Worm (Caenorhabditis elegans): Measurements from ENCODE around the gene str-187.

Gene str-187

DNA sequence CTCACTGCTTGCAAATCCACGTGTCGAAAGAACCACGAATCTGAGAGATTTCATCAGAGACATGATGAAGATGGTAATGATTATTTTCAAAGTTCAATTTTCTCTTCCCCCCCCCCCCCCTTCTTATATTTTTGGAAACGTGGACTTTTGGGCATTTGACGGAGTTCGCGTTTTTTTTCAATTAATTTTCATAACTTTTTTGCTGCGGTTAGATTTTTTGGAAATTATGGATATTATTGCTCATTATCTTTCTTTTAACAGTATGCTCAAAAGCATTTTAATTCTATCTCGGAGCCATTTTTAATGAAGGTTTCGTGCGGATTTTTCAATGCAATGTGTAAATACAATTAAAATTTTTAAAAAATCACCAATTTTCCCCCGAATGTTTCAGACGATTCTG is 6.1 kb upstream of the str-187 start, which contains the start of gene phyh-1:
Gene phyh-1, minus strand, starts transcription at position 101 of the 400 bp plus-strand sequence.
- TF ChIP-seq unc-86 (tag; optimal IDR thresholded peaks at IDR 0.05), result no peak
- no peak for TF ChIP-seq tbx-7 (tag; optimal IDR thresholded peaks at IDR 0.05)
- TF ChIP-seq unc-3 (GFP tag; conservative IDR thresholded peaks at IDR 0.05), result no peak
- TF ChIP-seq unc-3 (tag; optimal IDR thresholded peaks at IDR 0.05), result no peak
- no peak for TF ChIP-seq fkh-10 (GFP tag; optimal IDR thresholded peaks at IDR 0.05)
- no peak for TF ChIP-seq unc-55 (GFP tag; optimal IDR thresholded peaks at IDR 0.05)
- TF ChIP-seq fkh-6 (tag; optimal IDR thresholded peaks at IDR 0.05), result no peak
- no peak for TF ChIP-seq mec-3 (tag; optimal IDR thresholded peaks at IDR 0.05; ENCODE audit: borderline replicate concordance)
- TF ChIP-seq K02D7.2 (tag; optimal IDR thresholded peaks at IDR 0.05), result no peak
- no peak for TF ChIP-seq ceh-22 (tag; optimal IDR thresholded peaks at IDR 0.05)
- no peak for TF ChIP-seq ceh-6 (GFP tag; optimal IDR thresholded peaks at IDR 0.05)
- TF ChIP-seq ceh-34 (tag; optimal IDR thresholded peaks at IDR 0.05), result no peak
- TF ChIP-seq unc-42 (tag; optimal IDR thresholded peaks at IDR 0.05), result no peak
- no peak for TF ChIP-seq zip-5 (tag; optimal IDR thresholded peaks at IDR 0.05)
- TF ChIP-seq Y22D7AL.16 (tag; optimal IDR thresholded peaks at IDR 0.05), result no peak
- TF ChIP-seq nfya-1 (tag; optimal IDR thresholded peaks at IDR 0.05), result no peak
- no peak for TF ChIP-seq rnt-1 (tag; optimal IDR thresholded peaks at IDR 0.05)
- no peak for TF ChIP-seq ceh-14 (tag; optimal IDR thresholded peaks at IDR 0.05)
- no peak for TF ChIP-seq nhr-232 (tag; optimal IDR thresholded peaks at IDR 0.05)
- TF ChIP-seq dve-1 (tag; optimal IDR thresholded peaks at IDR 0.05), result no peak

DNA sequence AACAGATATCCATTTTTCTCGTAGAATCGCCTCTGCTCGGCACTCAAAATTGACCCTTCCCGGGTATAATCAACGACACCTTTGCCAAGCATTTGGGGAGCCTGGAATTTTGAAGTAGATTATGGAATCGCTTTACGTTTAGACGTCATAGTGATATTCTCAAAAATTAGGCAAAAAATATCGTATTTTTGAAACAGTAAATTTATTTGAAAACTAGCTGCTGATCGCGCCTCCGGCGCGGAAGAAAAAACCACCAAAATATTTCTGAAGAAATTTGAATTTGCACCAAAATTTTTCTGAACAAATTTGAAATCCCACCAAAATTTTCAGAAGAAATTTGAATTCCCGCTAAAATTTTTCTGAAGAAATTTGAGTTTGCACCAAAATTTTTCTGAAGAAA is 3.0 kb upstream of the str-187 start, which contains the start of gene ZK550.6:
Gene ZK550.6, minus strand, starts transcription at position 101 of the 400 bp plus-strand sequence.
- TF ChIP-seq elt-4 (tag; optimal IDR thresholded peaks at IDR 0.05) (no peak), F13H6.1 (tag; optimal IDR thresholded peaks at IDR 0.05) (no peak), sox-4 (tag; optimal IDR thresholded peaks at IDR 0.05) (no peak), pros-1 (tag; optimal IDR thresholded peaks at IDR 0.05) (no peak), unc-86 (tag; optimal IDR thresholded peaks at IDR 0.05) (no peak), ceh-19 (GFP tag; optimal IDR thresholded peaks at IDR 0.05) (no peak), tbx-7 (tag; optimal IDR thresholded peaks at IDR 0.05) (no peak), hlh-30 (tag; optimal IDR thresholded peaks at IDR 0.05; ENCODE audit: insufficient read depth) (no peak), rnt-1 (tag; optimal IDR thresholded peaks at IDR 0.05) (no peak), pax-1 (tag; optimal IDR thresholded peaks at IDR 0.05) (no peak), ref-2 (tag; optimal IDR thresholded peaks at IDR 0.05) (no peak), pha-4 (tag; optimal IDR thresholded peaks at IDR 0.05) (no peak), mec-3 (tag; optimal IDR thresholded peaks at IDR 0.05; ENCODE audit: borderline replicate concordance) (no peak), ceh-24 (tag; optimal IDR thresholded peaks at IDR 0.05) (no peak), che-1 (tag; optimal IDR thresholded peaks at IDR 0.05) (no peak), hlh-15 (tag; optimal IDR thresholded peaks at IDR 0.05) (no peak), fax-1 (tag; optimal IDR thresholded peaks at IDR 0.05) (no peak), C08G9.2 (tag; optimal IDR thresholded peaks at IDR 0.05) (no peak), ets-4 (tag; optimal IDR thresholded peaks at IDR 0.05) (no peak)

DNA sequence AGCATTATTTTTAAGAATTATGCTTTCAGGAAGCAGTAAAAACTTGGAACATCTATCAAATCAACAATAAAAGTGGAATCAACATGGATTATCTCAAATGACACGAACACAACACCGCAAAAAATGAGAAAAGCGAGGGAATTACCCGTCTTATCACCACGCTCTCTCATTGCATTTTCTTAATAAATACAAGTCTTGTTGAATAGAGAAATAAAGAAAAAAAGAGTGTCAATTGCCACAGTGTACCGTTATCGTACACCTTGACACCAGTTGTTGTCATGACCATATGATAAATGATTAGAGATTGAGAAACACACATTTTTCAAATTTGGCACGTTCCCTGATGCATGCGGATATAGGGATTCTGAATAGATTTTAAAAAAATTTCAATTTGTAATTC is 1.7 kb upstream of the str-187 start:
- TF ChIP-seq elt-2 (tag; optimal IDR thresholded peaks at IDR 0.05) (peak; percentile 83), ref-2 (tag; optimal IDR thresholded peaks at IDR 0.05) (no peak)

DNA sequence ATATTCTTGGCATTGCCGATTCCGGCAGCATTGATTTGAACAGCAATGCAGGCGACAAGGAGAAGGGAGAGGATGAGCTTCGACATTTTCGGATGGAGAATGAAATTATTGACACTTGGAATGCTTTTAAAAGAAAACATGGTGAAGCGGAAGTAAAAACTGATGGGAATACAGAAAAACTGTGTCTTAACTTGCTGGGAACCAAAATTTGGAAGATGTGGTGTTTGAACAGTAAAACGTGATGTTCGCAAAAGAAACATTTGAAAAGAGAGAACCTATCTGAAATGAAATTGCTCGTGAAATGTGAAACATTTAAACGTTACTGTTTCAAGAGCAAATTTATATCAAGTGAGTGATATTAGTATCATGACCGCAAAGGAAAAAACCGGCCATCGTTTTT is 665 bp upstream of the str-187 start, which contains the start of gene F26D10.13:
Gene F26D10.13, minus strand, starts transcription at position 101 of the 400 bp plus-strand sequence.
- TF ChIP-seq C08G9.2 (tag; optimal IDR thresholded peaks at IDR 0.05), result no peak
- TF ChIP-seq nhr-11 (tag; optimal IDR thresholded peaks at IDR 0.05), result no peak
- TF ChIP-seq elt-2 (tag; optimal IDR thresholded peaks at IDR 0.05), result no peak
- no peak for TF ChIP-seq unc-42 (tag; optimal IDR thresholded peaks at IDR 0.05)
- TF ChIP-seq npax-4 (tag; optimal IDR thresholded peaks at IDR 0.05), result no peak
- TF ChIP-seq tbx-7 (tag; optimal IDR thresholded peaks at IDR 0.05), result no peak
- TF ChIP-seq ceh-24 (tag; optimal IDR thresholded peaks at IDR 0.05), result no peak
- no peak for TF ChIP-seq T23F11.4 (GFP tag; optimal IDR thresholded peaks at IDR 0.05)
- no peak for TF ChIP-seq ceh-19 (GFP tag; optimal IDR thresholded peaks at IDR 0.05)
- no peak for TF ChIP-seq unc-55 (GFP tag; optimal IDR thresholded peaks at IDR 0.05)
- TF ChIP-seq ceh-45 (GFP tag; IDR thresholded peaks at IDR 0.05), result no peak
